Worm (Caenorhabditis elegans) whole organism, early embryonic: Measurements from ENCODE around the gene C08E8.3.

Experiments used
- B0310.2 ChIP-seq: sonication (generic microtip); optimal IDR thresholded peaks from 2 replicates; lab custom pipeline; 2016; ENCODE audit warnings: mild to moderate bottlenecking, missing genetic modification characterization, missing compliant biosample characterization
- F13C5.2 ChIP-seq: sonication (generic microtip); optimal IDR thresholded peaks from 2 replicates; lab custom pipeline; 2017; ENCODE audit warnings: mild to moderate bottlenecking, missing genetic modification characterization, inconsistent platforms, missing compliant biosample characterization
- ceh-13 ChIP-seq: fragments of 200-800 bp; sonication (Bioruptor generic); optimal IDR thresholded peaks from 2 replicates; lab custom pipeline; 2018; ENCODE audit warnings: mild to moderate bottlenecking, missing genetic modification characterization, missing compliant biosample characterization
- hnd-1 ChIP-seq: sonication (generic microtip); optimal IDR thresholded peaks from 2 replicates; lab custom pipeline; 2016; ENCODE audit warnings: missing genetic modification characterization, missing compliant biosample characterization
- tbx-11 ChIP-seq: fragments of 200-800 bp; sonication (Bioruptor generic); IDR thresholded peaks from 2 replicates; pipeline ENCODE4 v1.3.6; 2022; ENCODE audit warnings: missing genetic modification characterization, missing compliant biosample characterization

- TF ChIP-seq ceh-13 (GFP tag; lab: Kevin White, UChicago) (no peak), F13C5.2 (tag; lab: Kevin White, UChicago) (no peak), tbx-11 (GFP tag; lab: Robert Waterston, UW) (no peak), hnd-1 (tag; lab: Kevin White, UChicago) (no peak), B0310.2 (no peak)
These were observed at the start of gene C08E8.3 for ce11 chrV:18350046-18350445.
